Worm (Caenorhabditis elegans) whole organism, L2 larva: ENCODE measurements around the gene hda-6.
"Not testable (repeated sequence)": the region's sequence is repeated elsewhere in the genome, so short reads cannot be mapped to it uniquely, and the experiment has no call there.

ENCODE experiments used
- R02D3.7 ChIP-seq: fragments of 150-350 bp; optimal IDR thresholded peaks from 2 replicates; lab custom pipeline; 2014; ENCODE audit warnings: missing biosample characterization, missing genetic modification characterization
- elt-3 ChIP-seq: sonication (generic microtip); optimal IDR thresholded peaks from 2 replicates; lab custom pipeline; 2017; ENCODE audit warnings: missing biosample characterization, missing genetic modification characterization
- snpc-4 ChIP-seq: fragments of 150-350 bp; optimal IDR thresholded peaks from 2 replicates; lab custom pipeline; 2014; ENCODE audit warnings: missing biosample characterization, missing genetic modification characterization

DNA sequence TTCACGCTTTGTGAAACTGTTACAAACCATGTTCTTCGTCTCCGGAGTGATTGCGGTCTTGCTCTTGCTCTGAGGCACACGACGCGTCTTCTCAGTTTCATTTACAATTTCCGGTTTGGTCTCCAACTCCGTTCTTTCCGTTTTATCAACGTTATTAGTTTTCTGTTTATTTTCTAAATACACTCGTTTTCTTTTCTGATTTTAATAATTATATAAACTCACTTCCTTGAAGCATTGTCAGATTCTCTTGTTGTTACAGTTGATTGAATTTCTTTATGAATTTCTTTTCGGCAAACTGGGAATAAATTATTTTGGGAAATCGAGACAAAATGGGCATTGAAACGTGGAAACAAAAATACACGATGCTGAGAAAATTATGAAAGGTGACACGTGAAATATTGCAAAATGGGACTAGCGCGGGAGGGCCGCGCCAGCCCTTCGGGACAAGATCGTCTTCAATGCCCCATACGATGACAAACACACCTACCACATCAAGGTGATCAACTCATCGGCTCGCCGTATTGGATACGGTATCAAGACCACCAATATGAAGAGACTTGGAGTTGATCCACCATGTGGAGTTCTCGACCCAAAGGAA, 56.0 kb downstream of the hda-6 start, which contains the start of the genes ZK354.9 and msp-58:
- not testable (repeated sequence) for TF ChIP-seq snpc-4 (tag; lab: Kevin White, UChicago); elt-3 (tag; lab: Kevin White, UChicago); R02D3.7
